Fruit fly (Drosophila melanogaster): Measurements from ENCODE around the gene CG31815.

DNA sequence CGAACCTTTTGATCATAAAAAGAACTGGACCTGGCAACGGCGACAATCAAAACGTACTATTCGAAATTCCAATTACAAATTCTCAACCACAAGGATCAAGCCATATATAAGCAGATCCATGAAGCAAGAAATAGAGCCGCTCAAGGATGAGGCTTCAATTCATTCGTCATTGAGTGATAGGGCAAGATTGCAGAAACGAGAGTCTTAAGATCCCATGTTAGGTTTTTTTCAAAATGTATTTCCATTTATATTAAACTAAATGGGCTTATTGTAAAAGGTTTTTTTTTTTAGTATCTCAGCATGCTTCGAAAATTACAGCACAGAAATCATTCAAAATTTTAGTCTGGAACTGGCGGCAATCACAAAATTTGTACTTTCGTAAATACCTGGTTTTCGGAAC is 1.4 kb downstream of the CG31815 start, which contains the start of gene CG4631:
- TF ChIP-seq CG5204 (GFP tag; optimal IDR thresholded peaks at IDR 0.05) (no peak), Mnt (GFP tag; optimal IDR thresholded peaks at IDR 0.05) (no peak), kay (GFP tag; ENCODE audit: borderline replicate concordance) (no peak), CG1620 (GFP tag; optimal IDR thresholded peaks at IDR 0.05) (no peak), cic (GFP tag; optimal IDR thresholded peaks at IDR 0.05) (no peak), ovo (GFP tag; optimal IDR thresholded peaks at IDR 0.05) (no peak), CG14711 (tag; optimal IDR thresholded peaks at IDR 0.05) (no peak), Clk (GFP tag; optimal IDR thresholded peaks at IDR 0.05) (no peak), cnc (optimal IDR thresholded peaks at IDR 0.05) (no peak), CG7101 (tag; optimal IDR thresholded peaks at IDR 0.05) (no peak)

All from whole organism, adult.